Fruit fly (Drosophila melanogaster): Measurements from ENCODE around the gene Rok.

Gene Rok

DNA sequence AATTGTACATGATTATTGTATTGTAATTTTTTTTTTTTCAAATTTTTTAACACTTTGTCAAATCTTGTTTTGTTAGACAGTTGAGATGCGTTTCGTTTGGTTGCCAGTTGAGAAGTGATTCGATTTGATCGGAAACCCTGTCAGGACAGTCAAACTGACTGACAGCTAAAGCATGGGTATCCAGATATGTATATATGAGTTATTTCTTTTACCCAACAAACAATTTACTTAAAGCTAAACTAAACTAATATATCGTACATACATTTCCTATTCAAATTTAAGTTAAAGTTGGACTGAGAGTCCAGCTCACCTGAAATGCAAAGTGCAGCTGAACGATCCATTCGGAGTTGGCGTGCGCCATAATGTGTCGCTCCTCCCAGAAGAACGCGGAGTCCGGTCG lies 5.1 kb downstream of the Rok start, which contains the start of gene CG9777:
Gene CG9777 (minus strand): TSS at position 101 of the 400 bp plus-strand sequence.
- TF ChIP-seq CTCF (optimal IDR thresholded peaks at IDR 0.05) (no peak), CG8478 (optimal IDR thresholded peaks at IDR 0.05) (no peak)

DNA sequence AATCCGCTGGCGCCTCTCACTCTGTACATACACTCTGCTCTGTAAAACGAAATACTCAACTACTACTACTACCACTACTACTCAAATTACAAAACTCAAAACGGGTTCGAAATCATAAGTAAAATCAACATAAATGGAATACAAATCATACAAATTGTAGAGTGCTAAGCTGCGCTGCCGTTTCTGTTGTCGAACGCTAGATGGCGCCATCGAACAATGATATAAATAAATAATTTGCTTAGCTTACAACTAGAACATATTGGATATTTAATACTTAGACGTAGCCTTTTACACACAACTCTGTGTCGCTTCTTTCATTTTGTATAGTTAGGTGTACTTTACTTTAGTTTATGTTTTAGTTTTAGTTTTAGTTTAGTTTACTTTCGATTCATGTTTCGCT lies 12.7 kb downstream of the Rok start:
- TF ChIP-seq CG8478 (optimal IDR thresholded peaks at IDR 0.05) (no peak), CTCF (optimal IDR thresholded peaks at IDR 0.05) (peak; percentile 66 to 73)

DNA sequence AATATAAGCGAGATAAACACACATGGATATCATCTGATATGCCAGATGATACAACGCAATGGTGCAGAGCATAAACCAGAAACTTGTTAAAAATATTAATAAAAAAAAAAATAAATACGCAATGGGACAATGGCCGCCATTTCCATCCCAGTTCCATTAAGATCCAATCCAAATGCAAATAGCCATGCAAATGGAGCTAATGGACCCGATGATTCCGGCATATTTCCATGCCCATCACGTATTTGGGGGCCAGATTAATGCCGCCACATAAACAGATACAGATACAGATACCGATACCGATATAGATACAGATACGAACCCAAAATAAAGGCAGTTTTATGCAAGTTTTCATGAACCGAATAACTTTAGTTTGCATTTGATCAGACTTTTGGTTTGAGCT lies 13.7 kb downstream of the Rok start:
- TF ChIP-seq CG8478 (optimal IDR thresholded peaks at IDR 0.05) (no peak), CTCF (optimal IDR thresholded peaks at IDR 0.05) (no peak)

DNA sequence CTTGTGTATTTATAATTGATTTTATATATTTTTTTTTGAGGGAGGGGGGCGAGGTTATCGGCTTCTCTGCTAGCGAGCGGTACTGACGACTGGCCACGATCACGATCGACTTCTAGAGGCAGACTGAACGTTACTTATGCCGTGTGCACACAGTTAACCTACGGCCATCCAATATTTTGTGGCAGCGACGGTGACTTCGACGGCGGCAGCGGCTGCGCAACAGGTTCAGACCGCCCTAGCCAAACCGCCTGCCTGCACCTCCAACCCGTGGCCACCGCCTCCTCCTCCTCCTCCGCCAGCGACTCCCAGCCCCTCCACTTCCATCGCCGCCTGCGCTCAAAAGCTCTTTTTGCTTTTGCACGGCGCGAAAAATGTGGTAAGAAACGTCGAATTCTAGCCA lies 15.8 kb downstream of the Rok start, which contains the start of gene CG9782:
Gene CG9782 (minus strand): TSS at position 128 of the 400 bp plus-strand sequence.
- TF ChIP-seq CG8478 (optimal IDR thresholded peaks at IDR 0.05) (no peak), CTCF (optimal IDR thresholded peaks at IDR 0.05) (no peak)

DNA sequence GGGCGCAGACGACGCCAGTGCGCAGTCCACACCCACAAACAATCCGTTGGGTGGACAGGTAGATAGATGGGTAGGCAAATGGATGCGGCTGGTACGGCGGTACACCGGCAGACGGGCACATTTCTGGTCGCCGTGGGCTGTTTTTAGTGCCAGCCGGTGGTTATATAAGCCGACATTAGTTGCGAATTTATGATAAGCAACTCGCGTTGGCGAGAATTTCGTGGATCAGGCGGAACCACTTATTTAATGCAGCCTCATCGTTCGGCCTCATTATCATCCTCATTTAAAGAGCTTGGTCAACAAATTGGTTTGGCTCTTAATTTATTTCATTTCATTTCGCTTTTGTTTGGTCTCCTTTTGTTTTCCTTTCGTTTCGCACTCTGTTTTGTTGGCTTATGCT lies 18.5 kb downstream of the Rok start:
- TF ChIP-seq CTCF (optimal IDR thresholded peaks at IDR 0.05), result no peak
- no peak for TF ChIP-seq CG8478 (optimal IDR thresholded peaks at IDR 0.05)

DNA sequence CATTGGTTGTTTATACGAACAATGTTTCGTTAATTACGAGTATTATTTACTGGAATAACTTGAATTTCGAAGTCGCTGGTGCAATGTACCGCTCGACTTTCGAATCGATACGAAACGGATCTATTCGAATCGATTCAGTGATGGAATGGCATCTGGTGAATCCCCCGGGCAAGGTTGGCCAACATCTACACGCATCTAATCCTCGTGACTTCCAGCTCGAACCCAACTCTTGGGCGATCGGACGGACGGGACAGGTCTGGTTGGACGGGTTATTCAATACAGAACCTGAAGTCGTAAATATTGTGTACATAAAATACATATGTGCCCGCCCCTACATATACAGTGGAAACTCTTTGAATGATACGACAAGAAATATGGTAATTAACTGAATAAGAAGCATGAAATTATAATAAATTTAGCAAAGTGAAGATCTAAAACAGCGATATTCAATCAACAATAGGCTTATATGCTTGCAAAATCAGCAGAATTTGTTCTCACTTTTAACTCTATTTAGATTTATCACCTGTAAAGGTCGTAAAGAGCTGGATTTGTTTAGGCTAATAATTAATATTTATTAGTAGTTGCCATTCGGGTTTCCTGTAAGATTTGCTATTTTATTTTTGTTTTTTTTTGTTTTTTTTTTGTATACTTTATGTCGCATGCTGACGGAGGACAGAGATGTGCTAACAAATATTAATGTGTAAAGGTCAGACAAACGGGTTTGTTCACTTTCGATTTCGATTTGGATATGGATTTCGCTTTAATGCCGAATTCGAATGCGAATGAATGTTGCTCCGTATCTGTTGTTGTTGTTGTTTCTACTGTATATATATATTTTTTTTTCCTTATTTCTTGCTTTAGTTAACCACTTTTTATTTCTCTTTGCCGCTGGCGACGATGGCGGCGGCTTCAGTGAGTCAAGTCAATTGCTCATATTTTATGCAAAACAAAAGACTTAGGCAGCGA lies 20.2 kb downstream of the Rok start:
- TF ChIP-seq CG8478 (optimal IDR thresholded peaks at IDR 0.05) (no peak), CTCF (optimal IDR thresholded peaks at IDR 0.05) (no peak)

DNA sequence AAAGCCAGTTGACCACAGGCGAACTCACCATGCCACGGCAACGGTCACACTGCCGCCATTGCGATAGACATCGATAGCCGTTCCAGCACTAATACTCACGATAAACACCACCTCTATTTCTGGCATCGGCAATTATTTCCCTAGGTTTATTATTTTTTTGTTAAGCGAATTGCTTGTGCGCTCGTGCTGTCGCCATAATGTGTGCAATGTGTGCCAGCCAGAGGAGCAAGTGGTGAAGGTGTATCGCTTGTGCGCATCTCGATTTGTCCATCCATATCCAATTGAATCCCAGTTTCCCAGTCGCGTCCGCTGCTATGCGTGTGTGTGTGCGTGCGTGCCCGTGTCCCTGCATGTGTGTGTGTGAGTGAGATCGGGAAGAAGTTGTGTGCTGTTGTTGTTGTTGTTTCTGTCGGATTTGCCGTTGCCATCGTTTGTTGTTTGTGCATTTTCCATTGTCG lies 26.6 kb downstream of the Rok start, which contains the start of gene mbt:
Gene mbt (plus strand): TSS at position 85 of the 458 bp plus-strand sequence.
- TF ChIP-seq CTCF (optimal IDR thresholded peaks at IDR 0.05) (peak; percentile 9 to 31), CG8478 (optimal IDR thresholded peaks at IDR 0.05) (no peak)

DNA sequence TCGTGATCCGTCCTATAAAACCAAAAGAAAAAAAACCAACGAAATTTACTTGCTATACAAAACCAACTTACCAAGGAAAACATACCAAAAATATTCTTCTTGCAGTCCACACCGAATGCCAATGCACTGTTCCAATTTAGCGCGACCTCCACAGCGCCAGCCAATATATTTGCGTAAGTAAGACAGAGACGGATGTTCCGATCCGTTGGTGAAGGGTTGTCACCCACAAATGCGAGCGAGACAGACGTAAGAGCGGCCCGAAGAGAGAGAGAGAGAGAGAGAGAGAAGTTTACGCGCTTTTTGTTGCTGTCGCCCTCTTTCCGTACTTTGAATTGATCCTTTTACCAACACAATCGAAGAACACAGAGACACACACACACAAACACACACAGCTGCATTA lies 29.4 kb downstream of the Rok start:
- TF ChIP-seq CG8478 (optimal IDR thresholded peaks at IDR 0.05) (no peak), CTCF (optimal IDR thresholded peaks at IDR 0.05) (no peak)

DNA sequence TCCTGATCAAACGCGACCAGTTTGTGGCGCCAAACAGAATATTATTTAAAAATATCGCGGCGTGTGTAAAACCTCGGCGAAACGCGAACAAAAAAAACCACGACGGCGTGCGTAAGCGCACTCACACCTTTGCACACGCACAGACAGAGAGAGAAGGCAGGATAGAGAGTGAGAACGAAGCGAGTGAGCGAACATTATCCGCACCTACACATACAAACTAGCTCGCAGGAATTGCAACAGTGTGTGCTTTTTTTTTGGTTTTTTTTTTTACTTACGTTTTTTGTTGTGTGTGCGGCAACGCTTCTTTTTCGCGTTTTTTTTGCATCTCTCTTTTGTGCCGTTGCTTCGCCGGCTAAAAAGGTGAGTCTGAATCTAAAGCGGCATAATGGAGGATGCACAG lies 37.4 kb downstream of the Rok start:
- TF ChIP-seq CTCF (optimal IDR thresholded peaks at IDR 0.05) (no peak), CG8478 (optimal IDR thresholded peaks at IDR 0.05) (no peak)

DNA sequence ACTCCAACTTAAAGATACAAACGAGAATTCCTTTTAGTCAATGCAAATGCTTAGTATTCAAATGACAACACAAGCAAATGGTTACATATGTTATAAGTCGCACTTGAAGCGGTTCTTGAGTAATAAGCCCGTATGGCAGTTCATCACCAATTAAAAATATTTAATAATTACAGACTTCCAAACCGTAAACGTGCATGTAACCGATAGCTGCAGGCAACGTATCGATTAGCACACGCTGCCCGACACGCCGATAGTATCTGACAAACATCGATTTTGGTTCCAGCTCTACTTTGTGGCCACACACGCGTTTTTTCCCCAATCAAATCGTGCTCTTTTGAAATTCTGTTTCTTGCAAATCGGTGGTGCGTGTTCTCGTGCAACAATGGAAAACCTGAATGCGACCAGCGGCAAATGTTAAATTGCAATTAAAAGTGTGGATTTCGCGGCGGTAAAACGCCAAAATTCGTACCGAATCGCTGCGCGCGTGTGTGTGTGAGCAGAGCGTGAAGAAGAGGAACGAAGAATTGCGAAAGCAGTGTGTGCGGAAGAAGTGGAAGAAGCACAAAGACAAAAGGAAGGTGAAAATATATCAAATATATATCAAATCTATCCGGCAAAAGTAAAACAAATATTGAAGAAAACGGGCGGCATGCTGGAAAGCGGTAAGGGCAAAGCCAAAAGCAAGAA lies 38.1 kb downstream of the Rok start, which contains the start of the genes CG9784 and Nup153:
Gene CG9784 (minus strand): TSS at position 238 of the 687 bp plus-strand sequence.
Gene Nup153 (plus strand): TSS at position 264 of the 687 bp plus-strand sequence.
- TF ChIP-seq CTCF (optimal IDR thresholded peaks at IDR 0.05), result no peak
- TF ChIP-seq CG8478 (optimal IDR thresholded peaks at IDR 0.05), result no peak

DNA sequence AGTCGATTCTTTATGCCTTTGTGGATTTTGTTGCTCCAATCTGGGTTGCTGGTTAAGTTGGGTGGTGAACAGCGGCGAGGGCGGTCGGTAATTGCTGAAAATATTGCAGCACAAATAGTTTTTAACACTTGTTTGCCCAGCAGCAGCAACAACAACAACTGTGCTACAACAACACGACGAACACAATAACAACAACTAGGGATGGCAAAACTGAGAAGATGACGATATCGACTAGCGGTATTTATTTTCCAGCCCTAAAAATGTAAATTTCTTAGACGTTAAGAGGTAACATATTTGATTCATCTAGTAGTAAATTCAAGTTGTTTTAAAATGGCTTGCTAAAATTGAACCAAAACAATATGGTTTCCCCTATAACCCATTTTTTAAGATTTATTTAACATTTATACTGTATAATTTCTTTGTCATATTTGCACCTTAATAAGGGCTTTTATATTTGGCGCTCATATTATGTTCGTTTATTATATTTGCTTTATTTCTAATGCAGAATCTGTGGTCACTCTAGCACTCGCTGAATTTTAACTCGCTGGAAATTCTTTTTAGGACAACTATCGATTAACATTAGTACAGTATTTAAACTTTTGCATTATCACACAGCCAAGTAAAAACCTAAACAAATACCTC lies 38.8 kb downstream of the Rok start:
- TF ChIP-seq CTCF (optimal IDR thresholded peaks at IDR 0.05) (no peak), CG8478 (optimal IDR thresholded peaks at IDR 0.05) (no peak)

DNA sequence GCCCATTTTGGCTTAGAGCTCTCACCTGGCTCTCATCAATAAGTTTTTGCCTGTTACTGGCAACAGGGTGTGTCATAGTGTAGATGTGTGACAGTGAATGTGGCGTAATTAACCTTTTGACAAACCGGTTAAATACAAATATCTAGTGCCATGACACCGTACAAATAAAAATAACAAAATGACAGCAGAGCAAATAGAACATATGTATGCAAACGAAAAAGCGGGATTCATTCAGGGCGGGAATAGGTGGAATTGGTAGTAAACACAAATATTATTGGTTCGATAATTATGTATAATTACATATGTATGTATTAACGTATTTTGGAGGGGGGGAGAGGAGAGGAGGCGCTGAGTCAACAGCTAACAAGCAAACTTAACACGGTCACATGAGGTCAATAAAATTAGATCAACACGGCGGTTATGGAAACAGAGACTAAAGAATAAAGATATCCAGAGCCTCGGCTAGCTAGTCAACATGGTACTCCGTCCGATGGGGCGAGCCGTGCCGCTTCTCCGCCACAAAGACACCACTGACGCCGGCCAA lies 40.9 kb downstream of the Rok start:
- TF ChIP-seq CG8478 (optimal IDR thresholded peaks at IDR 0.05), result no peak
- no peak for TF ChIP-seq CTCF (optimal IDR thresholded peaks at IDR 0.05)

DNA sequence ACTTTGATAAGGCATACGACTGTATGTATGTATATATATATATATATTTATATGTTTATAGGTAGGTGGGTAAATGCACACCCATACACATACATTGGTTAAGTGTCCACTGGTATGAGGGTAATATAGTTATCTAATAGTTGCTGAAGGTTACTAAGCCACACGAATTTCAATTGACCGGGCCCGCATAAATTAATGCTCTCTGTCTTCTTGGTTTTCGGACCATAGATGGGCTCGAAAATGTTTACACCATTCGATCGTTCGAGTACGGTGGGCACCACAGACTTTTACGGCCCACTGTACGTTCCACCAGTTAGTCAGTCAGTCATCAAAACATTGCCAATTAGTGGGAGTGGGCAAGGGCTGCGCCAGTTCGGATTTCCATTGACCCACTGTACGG lies 41.8 kb downstream of the Rok start:
- TF ChIP-seq CG8478 (optimal IDR thresholded peaks at IDR 0.05) (no peak), CTCF (optimal IDR thresholded peaks at IDR 0.05) (no peak)

DNA sequence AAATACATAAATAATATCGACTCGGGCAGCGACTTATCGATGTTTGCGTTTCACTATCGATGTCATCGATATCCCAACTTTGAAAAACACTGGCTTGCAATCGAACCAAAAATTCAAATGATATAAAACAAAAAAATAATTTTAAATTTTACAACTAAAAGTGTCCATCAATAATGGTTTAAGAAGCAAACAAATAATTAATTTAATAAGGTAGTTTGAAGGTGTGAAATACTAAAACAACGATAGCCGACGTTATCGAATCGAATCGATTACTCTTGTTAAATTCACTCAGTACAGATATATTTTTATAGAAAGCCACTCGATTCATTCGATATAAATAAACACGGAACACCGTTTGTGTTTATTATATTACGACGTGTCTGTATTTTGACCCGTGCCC lies 43.8 kb downstream of the Rok start, which contains the start of the genes SMC3 and Ubc7:
Gene SMC3 (minus strand): TSS at position 22 of the 400 bp plus-strand sequence.
Gene Ubc7 (plus strand): TSS at position 260 of the 400 bp plus-strand sequence.
- no peak for TF ChIP-seq CG8478 (optimal IDR thresholded peaks at IDR 0.05)
- TF ChIP-seq CTCF (optimal IDR thresholded peaks at IDR 0.05), result no peak

Measured in S2 (cell line).